Worm (Caenorhabditis elegans) whole organism, L2 larva: ENCODE data around the gene cank-26.

Source experiments
- C34F6.9 ChIP-seq: fragments of 150-350 bp; optimal IDR thresholded peaks from 2 replicates; lab custom pipeline; 2014; ENCODE audit warnings: missing biosample characterization, missing genetic modification characterization
- F13H6.1 ChIP-seq: sonication (generic microtip); optimal IDR thresholded peaks from 2 replicates; lab custom pipeline; 2016; ENCODE audit warnings: missing genetic modification characterization, missing compliant biosample characterization
- R02D3.7 ChIP-seq: fragments of 150-350 bp; optimal IDR thresholded peaks from 2 replicates; lab custom pipeline; 2014; ENCODE audit warnings: missing biosample characterization, missing genetic modification characterization
- ZK546.5 ChIP-seq: sonication (generic microtip); optimal IDR thresholded peaks from 2 replicates; lab custom pipeline; 2017; ENCODE audit warnings: missing biosample characterization, missing genetic modification characterization
- aly-2 ChIP-seq: fragments of 150-350 bp; optimal IDR thresholded peaks from 2 replicates; lab custom pipeline; 2014; ENCODE audit warnings: missing biosample characterization, missing genetic modification characterization
- blmp-1 ChIP-seq: sonication (generic microtip); optimal IDR thresholded peaks from 2 replicates; lab custom pipeline; 2017; ENCODE audit warnings: missing genetic modification characterization, mild to moderate bottlenecking, missing compliant biosample characterization, antibody characterized with exemption, moderate library complexity; ENCODE audit not compliant: insufficient read depth
- ceh-16 ChIP-seq: fragments of 150-350 bp; optimal IDR thresholded peaks from 2 replicates; lab custom pipeline; 2014; ENCODE audit warnings: missing biosample characterization, missing genetic modification characterization
- crh-2 ChIP-seq: sonication (generic microtip); optimal IDR thresholded peaks from 2 replicates; lab custom pipeline; 2017; ENCODE audit warnings: missing biosample characterization, missing genetic modification characterization
- egl-27 ChIP-seq: sonication (generic microtip); optimal IDR thresholded peaks from 3 replicates; lab custom pipeline; 2017; ENCODE audit warnings: missing biosample characterization, missing genetic modification reagents, missing genetic modification characterization
- elt-1 ChIP-seq: fragments of 150-350 bp; optimal IDR thresholded peaks from 2 replicates; lab custom pipeline; 2014; ENCODE audit warnings: missing biosample characterization, missing genetic modification characterization
- fos-1 ChIP-seq: fragments of 150-350 bp; optimal IDR thresholded peaks from 2 replicates; lab custom pipeline; 2014; ENCODE audit warnings: missing biosample characterization, missing genetic modification characterization
- gmeb-1 ChIP-seq: fragments of 150-350 bp; optimal IDR thresholded peaks from 2 replicates; lab custom pipeline; 2014; ENCODE audit warnings: missing biosample characterization, missing genetic modification characterization
- lin-11 ChIP-seq: fragments of 150-350 bp; sonication (generic microtip); optimal IDR thresholded peaks from 2 replicates; lab custom pipeline; 2014; ENCODE audit warnings: missing biosample characterization, missing genetic modification characterization, inconsistent platforms, mixed read lengths
- lin-13 ChIP-seq: fragments of 150-350 bp; optimal IDR thresholded peaks from 2 replicates; lab custom pipeline; 2014; ENCODE audit warnings: missing biosample characterization, missing genetic modification reagents, missing genetic modification characterization
- lin-39 ChIP-seq: fragments of 150-350 bp; optimal IDR thresholded peaks from 2 replicates; lab custom pipeline; 2014; ENCODE audit warnings: missing biosample characterization, missing genetic modification reagents, missing genetic modification characterization
- lsy-2 ChIP-seq, 2 experiments: fragments of 150-350 bp in 1 of 2; sonication (generic microtip) in 1 of 2; optimal IDR thresholded peaks; 2 replicates each; lab custom pipeline; 2014 to 2017; ENCODE audit warnings: missing biosample characterization in 2 of 2, missing genetic modification characterization in 2 of 2
- mab-5 ChIP-seq: fragments of 150-350 bp; optimal IDR thresholded peaks from 2 replicates; lab custom pipeline; 2014; ENCODE audit warnings: missing biosample characterization, missing genetic modification characterization
- mbf-1 ChIP-seq: sonication (generic microtip); optimal IDR thresholded peaks from 2 replicates; lab custom pipeline; 2017; ENCODE audit warnings: missing biosample characterization, missing genetic modification characterization
- nhr-10 ChIP-seq: sonication (generic microtip); optimal IDR thresholded peaks from 2 replicates; lab custom pipeline; 2017; ENCODE audit warnings: missing biosample characterization, missing genetic modification characterization
- nhr-11 ChIP-seq: fragments of 150-350 bp; optimal IDR thresholded peaks from 2 replicates; lab custom pipeline; 2014; ENCODE audit warnings: missing biosample characterization, missing genetic modification characterization
- nhr-12 ChIP-seq: fragments of 150-350 bp; optimal IDR thresholded peaks from 2 replicates; lab custom pipeline; 2014; ENCODE audit warnings: missing biosample characterization, missing genetic modification characterization
- nhr-129 ChIP-seq: fragments of 150-350 bp; optimal IDR thresholded peaks from 2 replicates; lab custom pipeline; 2014; ENCODE audit warnings: missing biosample characterization, missing genetic modification characterization
- nhr-21 ChIP-seq: fragments of 150-350 bp; optimal IDR thresholded peaks from 2 replicates; lab custom pipeline; 2014; ENCODE audit warnings: missing biosample characterization, missing genetic modification characterization
- nhr-23 ChIP-seq: fragments of 150-350 bp; optimal IDR thresholded peaks from 2 replicates; lab custom pipeline; 2014; ENCODE audit warnings: missing biosample characterization, missing genetic modification reagents, missing genetic modification characterization
- nhr-25 ChIP-seq: fragments of 150-350 bp; sonication (generic microtip); optimal IDR thresholded peaks from 3 replicates; lab custom pipeline; 2014; ENCODE audit warnings: missing biosample characterization, missing genetic modification characterization
- sem-4 ChIP-seq: fragments of 150-350 bp; optimal IDR thresholded peaks from 2 replicates; lab custom pipeline; 2014; ENCODE audit warnings: missing biosample characterization, missing genetic modification reagents, missing genetic modification characterization
- sma-3 ChIP-seq: sonication (generic microtip); optimal IDR thresholded peaks from 2 replicates; lab custom pipeline; 2016; ENCODE audit warnings: missing genetic modification reagents, missing genetic modification characterization, missing compliant biosample characterization
- sma-9 ChIP-seq, 2 experiments: fragments of 150-350 bp in 1 of 2; sonication (generic microtip) in 1 of 2; optimal IDR thresholded peaks; 2 replicates each; lab custom pipeline; 2014 to 2016; ENCODE audit warnings: missing genetic modification characterization in 2 of 2, mild to moderate bottlenecking in 1 of 2, missing biosample characterization in 1 of 2, missing compliant biosample characterization in 1 of 2, missing genetic modification reagents in 1 of 2, moderate library complexity in 1 of 2
- unc-55 ChIP-seq: fragments of 150-350 bp; sonication (generic microtip); optimal IDR thresholded peaks from 3 replicates; lab custom pipeline; 2014; ENCODE audit warnings: missing biosample characterization, missing genetic modification reagents, missing genetic modification characterization
- unc-62 ChIP-seq: fragments of 150-350 bp; optimal IDR thresholded peaks from 2 replicates; lab custom pipeline; 2014; ENCODE audit warnings: missing biosample characterization, missing genetic modification reagents, missing genetic modification characterization
- ztf-1 ChIP-seq: fragments of 200-800 bp; sonication (Bioruptor generic); conservative IDR thresholded peaks from 2 replicates; pipeline ENCODE4 v1.3.6; 2022; ENCODE audit warnings: missing genetic modification characterization, missing compliant biosample characterization
- ztf-4 ChIP-seq: fragments of 150-350 bp; optimal IDR thresholded peaks from 2 replicates; lab custom pipeline; 2014; ENCODE audit warnings: missing biosample characterization, missing genetic modification characterization

The cank-26 gene

ce11 chrII:3952368-3952767 lies 22.5 kb downstream of the cank-26 start:
- TF ChIP-seq nhr-129 (tag; lab: Kevin White, UChicago): peak; percentile 8
- no peak for TF ChIP-seq aly-2 (tag; lab: Kevin White, UChicago)

ce11 chrII:3951354-3951753 lies 23.5 kb downstream of the cank-26 start:
- TF ChIP-seq C34F6.9 (tag; lab: Kevin White, UChicago): peak; percentile 6
- TF ChIP-seq unc-62 (GFP tag; lab: Kevin White, UChicago): no peak
- TF ChIP-seq aly-2 (tag; lab: Kevin White, UChicago): no peak
- TF ChIP-seq sma-3: peak; percentile 14
- TF ChIP-seq ztf-1 (GFP tag; lab: Robert Waterston, UW): no peak
- no peak for TF ChIP-seq ZK546.5 (tag; lab: Kevin White, UChicago)
- TF ChIP-seq F13H6.1 (tag; lab: Kevin White, UChicago): peak; percentile 47
- TF ChIP-seq nhr-10: no peak
- TF ChIP-seq ceh-16 (tag; lab: Kevin White, UChicago): no peak
- TF ChIP-seq sem-4 (tag; lab: Kevin White, UChicago): peak; percentile 3
- TF ChIP-seq elt-1 (tag; lab: Kevin White, UChicago): no peak
- TF ChIP-seq nhr-12 (tag; lab: Kevin White, UChicago): no peak
- peak; percentile 9 for TF ChIP-seq nhr-129 (tag; lab: Kevin White, UChicago)
- peak; percentile 24 for TF ChIP-seq fos-1 (tag; lab: Kevin White, UChicago)
- TF ChIP-seq blmp-1 (tag; lab: Kevin White, UChicago): peak; percentile 60
- TF ChIP-seq crh-2: peak; percentile 12
- TF ChIP-seq lsy-2 (tag; optimal IDR thresholded peaks at IDR 0.05; lab: Kevin White, UChicago): peak in 1 of 2 experiments; percentile 12
- no peak for TF ChIP-seq nhr-21 (tag; lab: Kevin White, UChicago)
- TF ChIP-seq nhr-25 (tag; lab: Kevin White, UChicago): peak; percentile 82
- peak; percentile 69 for TF ChIP-seq sma-9 (GFP tag; optimal IDR thresholded peaks at IDR 0.05; lab: Kevin White, UChicago)
- TF ChIP-seq sma-9 (tag; optimal IDR thresholded peaks at IDR 0.05; lab: Kevin White, UChicago): no peak
- peak; percentile 17 for TF ChIP-seq gmeb-1

DNA sequence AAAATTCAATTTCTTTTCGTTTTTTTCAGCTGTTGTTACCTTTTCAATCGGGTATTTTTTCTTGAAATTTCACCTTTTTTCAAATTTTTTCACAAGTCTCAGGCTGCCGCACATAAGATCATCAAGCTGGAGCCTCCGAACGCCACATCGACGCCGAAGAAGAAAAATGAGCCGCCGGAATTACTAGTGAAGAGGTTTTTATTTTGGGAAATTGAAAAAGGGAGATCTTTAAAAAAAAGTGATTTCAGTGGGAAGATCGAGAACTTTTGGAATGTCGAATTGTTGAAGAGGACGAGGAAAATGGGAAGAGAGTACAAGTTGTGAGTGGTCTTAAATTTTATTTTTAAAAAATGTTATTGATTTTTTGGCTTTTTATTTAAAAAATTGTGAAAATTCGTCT lies 24.8 kb downstream of the cank-26 start, which contains the start of gene sea-2:
TSS of gene sea-2 (plus strand) at position 301 of the 400 bp plus-strand sequence.
- TF ChIP-seq ceh-16 (tag; lab: Kevin White, UChicago): no peak

- peak; percentile 53 for TF ChIP-seq C34F6.9 (tag; lab: Kevin White, UChicago)
- no peak for TF ChIP-seq gmeb-1
- no peak for TF ChIP-seq elt-1 (tag; lab: Kevin White, UChicago)
- TF ChIP-seq mab-5 (tag; lab: Kevin White, UChicago): no peak
- TF ChIP-seq ceh-16 (tag; lab: Kevin White, UChicago): no peak
- TF ChIP-seq lin-11: no peak
- no peak for TF ChIP-seq nhr-11 (tag; lab: Kevin White, UChicago)
- TF ChIP-seq ztf-4: no peak
- no peak for TF ChIP-seq egl-27 (tag; lab: Kevin White, UChicago)
- TF ChIP-seq nhr-129 (tag; lab: Kevin White, UChicago): no peak
- no peak for TF ChIP-seq nhr-23 (tag; lab: Kevin White, UChicago)
- peak; percentile 37 for TF ChIP-seq unc-55
- TF ChIP-seq R02D3.7 (tag; lab: Kevin White, UChicago): no peak
Observed at ce11 chrII:3948507-3948906, 26.4 kb downstream of the cank-26 start.

- TF ChIP-seq nhr-21 (tag; lab: Kevin White, UChicago) (no peak), lin-39 (no peak), gmeb-1 (no peak), crh-2 (no peak), fos-1 (tag; lab: Kevin White, UChicago) (no peak), lin-13 (GFP tag; lab: Kevin White, UChicago) (no peak), mbf-1 (tag; lab: Kevin White, UChicago) (no peak), nhr-23 (tag; lab: Kevin White, UChicago) (no peak), elt-1 (tag; lab: Kevin White, UChicago) (no peak), ceh-16 (tag; lab: Kevin White, UChicago) (no peak)
Observed at ce11 chrII:3947404-3947803, 27.5 kb downstream of the cank-26 start.
